Worm (Caenorhabditis elegans): ENCODE measurements around the gene F56D6.12.

DNA sequence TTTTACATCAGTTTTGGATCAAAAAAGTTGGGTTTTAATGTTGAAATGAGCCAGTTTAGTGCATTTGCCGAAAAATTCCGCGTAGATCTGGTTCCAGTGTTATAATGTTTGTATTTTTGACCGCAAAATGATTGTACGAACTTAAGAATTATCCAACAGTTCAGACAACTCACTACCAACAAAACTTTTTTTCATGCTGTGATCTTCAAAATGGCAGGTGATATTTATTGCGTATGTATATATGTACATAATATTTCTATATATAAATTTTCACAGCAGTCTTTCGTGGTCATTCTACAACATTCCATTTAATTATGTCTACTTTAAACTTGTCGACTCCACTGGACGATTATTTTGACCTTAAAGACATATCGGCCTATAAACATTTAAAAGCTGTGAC is 7.4 kb downstream of the F56D6.12 start, which contains the start of gene srz-20:
- TF ChIP-seq ref-1 (GFP tag; conservative IDR thresholded peaks at IDR 0.05) (no peak), flt-1 (GFP tag; IDR thresholded peaks at IDR 0.05) (no peak), T22C8.4 (GFP tag; IDR thresholded peaks at IDR 0.05) (no peak)

All from whole organism, midembryonic.